Fruit fly (Drosophila melanogaster): ENCODE data around the gene Pxt.

DNA sequence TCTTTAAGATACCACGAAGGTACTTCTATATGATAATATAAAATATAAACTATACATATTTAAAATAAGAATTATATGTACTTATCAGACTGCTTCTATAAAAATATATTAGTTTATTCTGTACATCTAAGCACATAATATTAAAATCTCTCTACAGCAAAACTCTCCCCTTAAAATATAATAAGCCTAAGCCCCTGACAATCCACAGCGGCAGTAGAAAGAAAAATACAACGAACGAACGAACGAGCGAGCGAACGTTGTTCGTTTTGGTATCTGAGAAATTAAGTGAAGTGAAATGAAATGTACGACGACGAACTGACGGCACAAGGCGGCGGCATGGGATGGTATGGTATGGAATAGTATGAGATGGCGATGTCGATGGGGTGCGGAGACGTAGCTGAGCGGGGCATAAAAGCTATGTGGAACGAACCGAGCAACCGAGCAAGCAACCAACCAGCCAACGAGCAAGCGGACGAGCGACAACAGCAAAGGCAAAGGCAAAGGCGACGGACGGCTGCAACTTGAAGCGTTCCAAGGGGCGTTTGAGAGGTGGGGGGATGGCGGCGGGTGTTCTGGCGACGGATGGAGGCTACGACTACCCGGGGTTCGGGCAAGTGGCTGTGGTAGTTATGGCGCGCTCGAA lies 18.6 kb upstream of the Pxt start:
- TF ChIP-seq CTCF (optimal IDR thresholded peaks at IDR 0.05) (no peak), CG8478 (optimal IDR thresholded peaks at IDR 0.05) (no peak)
